Worm (Caenorhabditis elegans): ENCODE data around the gene F42E8.1.

Gene F42E8.1

DNA sequence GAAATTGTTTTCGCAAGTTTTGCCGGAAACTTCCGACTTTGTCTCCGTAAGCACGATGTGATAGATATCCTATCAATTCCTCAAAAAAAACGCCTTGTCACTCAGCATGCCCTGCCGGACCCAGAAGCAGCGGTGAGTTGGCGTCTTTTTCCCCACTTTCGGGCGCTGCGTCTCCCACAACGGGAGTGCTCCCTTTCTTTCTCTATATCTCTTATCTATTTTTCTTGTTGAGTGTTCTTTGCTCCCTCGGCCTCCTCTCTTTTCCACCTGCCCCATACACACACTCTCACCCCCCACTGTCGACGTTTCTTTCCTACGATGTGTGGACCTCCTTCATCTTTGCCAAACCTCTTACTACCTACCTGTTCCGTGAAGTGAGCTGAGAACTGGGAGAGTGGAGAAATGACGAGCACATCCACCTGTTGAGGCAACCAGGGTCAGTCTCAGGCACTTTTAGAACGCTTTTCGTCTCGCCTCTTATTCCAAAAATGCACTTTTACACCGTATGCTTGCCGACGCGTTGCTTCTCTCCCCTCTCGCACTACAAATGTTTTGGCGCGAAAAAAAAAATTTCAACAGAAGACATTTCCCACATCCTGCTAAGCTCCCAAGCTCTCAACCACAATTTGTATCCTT lies 24.1 kb downstream of the F42E8.1 start:
- TF ChIP-seq tab-1 (GFP tag; IDR thresholded peaks at IDR 0.05) (no peak), klf-2 (GFP tag; conservative IDR thresholded peaks at IDR 0.05) (0 out of 2 replicates have a peak, but pooled peaks have one; percentile 29), cog-1 (tag; optimal IDR thresholded peaks at IDR 0.05) (peak; percentile 30)

DNA sequence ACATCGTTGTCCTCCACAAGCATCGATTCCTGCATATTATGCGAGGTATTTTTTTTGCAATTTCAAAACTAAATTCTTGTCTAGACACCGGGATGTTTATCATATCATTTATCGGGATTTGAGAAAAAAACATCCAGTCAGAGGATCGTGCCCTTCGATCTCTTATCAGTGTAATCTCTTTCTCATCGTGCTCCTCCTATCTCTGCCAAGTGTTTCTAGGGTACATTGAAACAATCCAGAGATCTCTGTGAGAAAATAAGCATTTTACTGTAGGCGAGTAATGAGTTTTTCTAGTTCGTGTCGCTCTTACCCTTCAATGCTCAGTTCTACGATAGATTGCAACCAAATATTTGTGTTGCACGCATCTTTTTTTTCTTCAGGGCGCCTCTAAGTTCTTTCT lies 26.5 kb downstream of the F42E8.1 start:
- no peak for TF ChIP-seq flt-1 (GFP tag; IDR thresholded peaks at IDR 0.05)
- no peak for TF ChIP-seq ref-1 (GFP tag; conservative IDR thresholded peaks at IDR 0.05)
- 0 out of 2 replicates have a peak, but pooled peaks have one; percentile 18 for TF ChIP-seq ztf-23 (GFP tag; IDR thresholded peaks at IDR 0.05)

DNA sequence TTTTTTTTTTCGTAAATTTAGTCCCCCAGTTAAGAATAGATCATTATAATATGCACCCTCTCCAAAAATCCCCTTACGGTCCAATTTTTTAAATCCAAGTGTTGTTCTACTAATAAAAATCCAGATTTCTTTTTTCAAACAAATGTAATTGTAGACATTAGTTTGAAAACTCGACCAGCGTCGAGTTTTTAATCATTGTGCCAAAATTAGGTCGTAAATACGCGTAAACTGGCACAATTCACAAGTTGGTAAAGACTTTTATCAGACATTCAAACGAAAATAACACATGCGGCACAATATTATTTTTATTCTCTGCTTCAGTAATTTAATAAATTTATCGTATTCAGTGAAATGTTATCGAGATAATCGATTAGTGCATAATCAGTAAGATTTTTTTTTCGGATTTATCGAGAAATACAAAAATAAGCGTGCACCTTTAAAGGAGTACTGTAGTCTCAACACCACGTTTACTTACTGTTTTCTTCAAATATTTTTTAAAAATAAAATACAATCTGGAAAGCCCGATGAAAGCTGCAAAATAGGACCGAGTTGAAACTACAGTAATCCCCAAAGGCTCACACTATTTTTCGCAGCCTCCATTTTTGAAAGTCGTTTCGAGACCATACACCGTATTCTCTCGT lies 28.3 kb downstream of the F42E8.1 start, which contains the start of gene C34B4.4:
Gene C34B4.4, plus strand, starts transcription at position 276 of the 641 bp plus-strand sequence.
- TF ChIP-seq tab-1 (GFP tag; IDR thresholded peaks at IDR 0.05) (no peak), med-1 (GFP tag; optimal IDR thresholded peaks at IDR 0.05; ENCODE audit: insufficient read depth) (no peak)

DNA sequence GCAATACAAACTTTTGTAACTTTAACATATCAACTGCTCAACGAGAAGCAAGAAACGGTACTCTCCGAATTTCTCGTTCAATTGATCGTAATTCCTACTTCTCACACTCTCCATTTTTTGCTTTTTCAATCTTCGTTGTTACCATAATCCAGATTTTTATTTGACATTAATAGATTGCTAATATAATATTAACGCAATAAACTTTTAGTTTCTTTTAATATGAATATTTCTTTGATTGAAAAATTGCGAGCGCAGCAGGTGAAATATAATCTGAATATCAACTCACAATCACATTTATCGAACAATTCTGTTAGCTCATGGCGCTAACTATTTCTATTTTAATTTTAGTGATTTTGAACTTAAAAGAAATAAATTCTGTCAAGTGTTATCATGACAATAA lies 30.4 kb downstream of the F42E8.1 start, which contains the start of gene lurp-4:
Gene lurp-4, plus strand, starts transcription at position 301 of the 400 bp plus-strand sequence.
- TF ChIP-seq klf-2 (GFP tag; conservative IDR thresholded peaks at IDR 0.05) (no peak), ref-1 (GFP tag; conservative IDR thresholded peaks at IDR 0.05) (no peak), cog-1 (tag; optimal IDR thresholded peaks at IDR 0.05) (no peak), tab-1 (GFP tag; IDR thresholded peaks at IDR 0.05) (no peak), ztf-23 (GFP tag; IDR thresholded peaks at IDR 0.05) (no peak), flt-1 (GFP tag; IDR thresholded peaks at IDR 0.05) (no peak), ztf-29 (GFP tag; IDR thresholded peaks at IDR 0.05) (no peak), T22C8.4 (GFP tag; IDR thresholded peaks at IDR 0.05) (no peak), med-1 (GFP tag; optimal IDR thresholded peaks at IDR 0.05; ENCODE audit: insufficient read depth) (no peak)

DNA sequence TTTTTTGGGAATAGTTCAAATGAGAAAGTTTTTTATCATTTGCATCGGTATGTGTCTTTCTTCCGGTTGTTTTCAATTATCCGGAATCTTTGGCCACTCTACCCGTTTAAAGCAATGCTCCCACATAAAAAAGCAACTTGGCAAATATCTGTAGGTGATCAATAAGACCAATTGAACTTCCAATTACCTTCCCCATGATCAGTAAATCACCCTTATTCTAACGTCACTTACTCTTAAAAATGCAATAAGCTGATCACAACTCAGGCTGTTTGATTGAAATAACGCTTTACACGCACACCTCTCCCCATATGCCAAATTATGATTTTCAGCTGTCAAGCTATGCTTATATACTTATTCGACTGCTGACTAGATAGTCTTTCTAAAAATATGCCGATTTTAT lies 33.7 kb downstream of the F42E8.1 start, which contains the start of gene C34B4.5:
Gene C34B4.5, plus strand, starts transcription at position 301 of the 400 bp plus-strand sequence.
- no peak for TF ChIP-seq ref-1 (GFP tag; conservative IDR thresholded peaks at IDR 0.05)
- TF ChIP-seq klf-2 (GFP tag; conservative IDR thresholded peaks at IDR 0.05) = no peak
- no peak for TF ChIP-seq flt-1 (GFP tag; IDR thresholded peaks at IDR 0.05)
- no peak for TF ChIP-seq ztf-29 (GFP tag; IDR thresholded peaks at IDR 0.05)
- TF ChIP-seq ztf-23 (GFP tag; IDR thresholded peaks at IDR 0.05) = no peak
- no peak for TF ChIP-seq med-1 (GFP tag; optimal IDR thresholded peaks at IDR 0.05; ENCODE audit: insufficient read depth)
- TF ChIP-seq cog-1 (tag; optimal IDR thresholded peaks at IDR 0.05) = no peak
- no peak for TF ChIP-seq T22C8.4 (GFP tag; IDR thresholded peaks at IDR 0.05)
- no peak for TF ChIP-seq tab-1 (GFP tag; IDR thresholded peaks at IDR 0.05)

DNA sequence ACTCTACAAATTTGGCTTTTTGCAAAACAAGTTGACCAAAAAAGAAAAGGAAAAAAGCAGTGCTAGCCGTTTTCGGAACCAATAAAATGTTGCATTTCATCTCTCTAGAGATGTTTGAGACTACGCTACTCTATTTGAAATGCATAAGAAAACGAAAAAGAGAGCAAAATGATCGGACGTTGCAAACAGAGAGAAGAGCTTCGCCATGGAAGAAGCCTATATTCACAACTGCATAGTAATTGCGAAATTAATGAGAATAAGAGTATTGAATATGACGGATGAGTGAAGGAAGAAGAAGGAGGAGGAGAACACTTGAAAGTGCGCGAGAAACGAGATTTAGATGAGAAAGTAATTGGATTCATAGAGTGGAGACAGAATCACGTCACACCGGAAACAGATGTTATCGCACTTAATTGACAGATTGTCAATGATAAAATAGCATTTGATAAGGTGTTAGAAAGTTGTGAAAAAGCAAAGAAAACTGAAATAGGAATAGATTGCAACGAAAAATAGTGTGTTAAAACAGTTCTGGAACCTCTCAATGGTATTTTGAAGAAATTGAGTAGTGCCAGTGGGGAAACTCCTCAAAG lies 44.0 kb downstream of the F42E8.1 start:
- no peak for TF ChIP-seq klf-2 (GFP tag; conservative IDR thresholded peaks at IDR 0.05)
- TF ChIP-seq cog-1 (tag; optimal IDR thresholded peaks at IDR 0.05) = no peak
- no peak for TF ChIP-seq med-1 (GFP tag; optimal IDR thresholded peaks at IDR 0.05; ENCODE audit: insufficient read depth)
- TF ChIP-seq ztf-29 (GFP tag; IDR thresholded peaks at IDR 0.05) = no peak
- TF ChIP-seq flt-1 (GFP tag; IDR thresholded peaks at IDR 0.05) = no peak
- TF ChIP-seq T22C8.4 (GFP tag; IDR thresholded peaks at IDR 0.05) = no peak
- no peak for TF ChIP-seq tab-1 (GFP tag; IDR thresholded peaks at IDR 0.05)
- TF ChIP-seq ref-1 (GFP tag; conservative IDR thresholded peaks at IDR 0.05) = no peak
- TF ChIP-seq ztf-23 (GFP tag; IDR thresholded peaks at IDR 0.05) = no peak

DNA sequence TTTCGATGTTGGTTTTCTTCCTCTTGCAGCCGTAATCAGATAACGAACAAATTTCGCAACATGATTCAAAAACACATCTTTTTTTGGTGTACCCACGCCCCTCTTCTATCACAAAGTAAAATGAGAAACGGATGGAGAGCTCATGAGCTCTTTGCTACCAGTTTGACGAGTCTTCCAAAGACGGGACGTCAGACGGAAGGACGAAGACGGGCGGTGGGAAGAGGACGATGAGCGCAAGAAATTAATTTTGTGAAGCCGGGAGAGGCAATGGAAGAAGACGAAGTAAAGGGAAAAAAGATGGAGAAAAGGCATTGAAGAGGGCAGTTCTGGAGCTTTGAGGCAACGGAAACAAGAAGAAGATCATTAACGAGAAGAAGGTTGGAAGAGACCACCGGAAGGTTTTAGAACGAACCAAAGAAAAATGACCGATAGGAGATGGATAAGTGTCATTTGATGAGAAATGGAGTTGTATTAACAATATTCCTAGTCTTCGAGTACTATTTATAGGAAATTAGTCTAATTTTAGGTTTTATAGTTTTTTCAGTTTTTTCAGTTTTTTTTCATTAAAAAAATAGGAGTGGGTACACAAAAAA lies 49.8 kb downstream of the F42E8.1 start:
- TF ChIP-seq klf-2 (GFP tag; conservative IDR thresholded peaks at IDR 0.05) (no peak), tab-1 (GFP tag; IDR thresholded peaks at IDR 0.05) (no peak), ztf-23 (GFP tag; IDR thresholded peaks at IDR 0.05) (no peak), med-1 (GFP tag; optimal IDR thresholded peaks at IDR 0.05; ENCODE audit: insufficient read depth) (no peak), T22C8.4 (GFP tag; IDR thresholded peaks at IDR 0.05) (no peak)

DNA sequence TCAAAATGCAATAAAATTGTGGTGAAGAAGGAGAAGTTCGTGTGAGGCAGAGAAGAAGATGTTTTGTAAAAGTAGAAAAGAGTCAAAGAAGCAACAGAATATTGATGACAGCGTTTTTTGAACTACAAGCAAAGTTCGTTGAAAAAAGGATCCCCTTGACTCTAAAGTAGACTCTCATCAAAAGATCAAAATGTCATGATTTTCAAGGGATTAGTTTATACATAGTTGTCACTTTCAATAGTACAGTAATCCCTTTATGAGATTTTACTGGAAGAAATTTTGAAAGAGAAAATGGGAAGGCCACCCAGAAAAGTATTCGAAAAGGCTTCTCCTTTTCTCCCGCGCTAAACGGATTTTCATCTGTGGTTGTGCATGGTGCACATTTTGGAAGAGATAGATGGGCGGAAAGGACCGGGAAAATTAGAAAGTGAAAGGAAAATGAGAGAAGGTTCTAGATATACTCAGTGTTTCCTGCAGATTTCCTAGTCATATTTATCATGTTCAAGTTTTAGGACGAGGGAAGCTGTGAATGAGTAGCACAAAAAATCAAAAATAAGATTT lies 51.1 kb downstream of the F42E8.1 start:
- TF ChIP-seq klf-2 (GFP tag; conservative IDR thresholded peaks at IDR 0.05) (no peak), tab-1 (GFP tag; IDR thresholded peaks at IDR 0.05) (no peak), ref-1 (GFP tag; conservative IDR thresholded peaks at IDR 0.05) (no peak), flt-1 (GFP tag; IDR thresholded peaks at IDR 0.05) (no peak), cog-1 (tag; optimal IDR thresholded peaks at IDR 0.05) (no peak), ztf-29 (GFP tag; IDR thresholded peaks at IDR 0.05) (no peak), med-1 (GFP tag; optimal IDR thresholded peaks at IDR 0.05; ENCODE audit: insufficient read depth) (no peak), ztf-23 (GFP tag; IDR thresholded peaks at IDR 0.05) (no peak), T22C8.4 (GFP tag; IDR thresholded peaks at IDR 0.05) (no peak)
